Fruit fly (Drosophila melanogaster) whole organism, embryonic: ENCODE results near the gene CG5043.

Experiments used
- Asciz ChIP-seq: fragments of 200-800 bp; sonication (Bioruptor generic); optimal IDR thresholded peaks from 2 replicates; lab custom pipeline; 2017; ENCODE audit warnings: missing biosample characterization, mild to moderate bottlenecking, missing genetic modification characterization, missing genetic modification reagents
- CG10267 ChIP-seq: fragments of 200-800 bp; sonication (Bioruptor generic); optimal IDR thresholded peaks from 2 replicates; lab custom pipeline; 2018; ENCODE audit warnings: missing biosample characterization, mild to moderate bottlenecking, missing genetic modification characterization, moderate library complexity
- CG10274 ChIP-seq: fragments of 200-800 bp; sonication (Bioruptor generic); optimal IDR thresholded peaks from 3 replicates; lab custom pipeline; 2017; ENCODE audit warnings: missing biosample characterization, mild to moderate bottlenecking, missing genetic modification characterization
- CG11504 ChIP-seq: fragments of 200-800 bp; sonication (Bioruptor generic); optimal IDR thresholded peaks from 3 replicates; lab custom pipeline; 2019; ENCODE audit warnings: missing biosample characterization, mild to moderate bottlenecking, missing genetic modification characterization, moderate library complexity
- CG11696 ChIP-seq: fragments of 200-800 bp; sonication (Bioruptor generic); IDR thresholded peaks from 2 replicates; pipeline ENCODE4 v1.3.6; 2022; ENCODE audit warnings: missing biosample characterization, missing genetic modification characterization
- CG12071 ChIP-seq: fragments of 200-800 bp; sonication (Bioruptor generic); optimal IDR thresholded peaks from 3 replicates; lab custom pipeline; 2018; ENCODE audit warnings: missing biosample characterization, mild to moderate bottlenecking, missing genetic modification characterization
- CG12942 ChIP-seq: fragments of 200-800 bp; sonication (Bioruptor generic); optimal IDR thresholded peaks from 3 replicates; lab custom pipeline; 2016; ENCODE audit warnings: missing biosample characterization, missing genetic modification characterization
- CG13296 ChIP-seq: fragments of 200-800 bp; sonication (Bioruptor generic); optimal IDR thresholded peaks from 3 replicates; lab custom pipeline; 2018; ENCODE audit warnings: missing biosample characterization, mild to moderate bottlenecking, missing genetic modification characterization
- CG13624 ChIP-seq: fragments of 200-800 bp; sonication (Bioruptor generic); optimal IDR thresholded peaks from 2 replicates; lab custom pipeline; 2016; ENCODE audit warnings: missing biosample characterization, missing genetic modification characterization
- CG1529 ChIP-seq: fragments of 200-800 bp; sonication (Bioruptor generic); optimal IDR thresholded peaks from 3 replicates; lab custom pipeline; 2018; ENCODE audit warnings: missing biosample characterization, missing genetic modification characterization
- CG17359 ChIP-seq: fragments of 200-800 bp; sonication (Bioruptor generic); optimal IDR thresholded peaks from 3 replicates; lab custom pipeline; 2018; ENCODE audit warnings: missing biosample characterization, mild to moderate bottlenecking, missing genetic modification characterization, moderate library complexity
- CG18476 ChIP-seq: fragments of 200-800 bp; sonication (Bioruptor generic); optimal IDR thresholded peaks from 2 replicates; lab custom pipeline; 2016; ENCODE audit warnings: missing biosample characterization, mild to moderate bottlenecking, missing genetic modification characterization
- CG2120 ChIP-seq: fragments of 200-800 bp; sonication (Bioruptor generic); optimal IDR thresholded peaks from 3 replicates; lab custom pipeline; 2016; ENCODE audit warnings: missing biosample characterization, missing genetic modification characterization
- CG31388 ChIP-seq: fragments of 200-800 bp; sonication (Bioruptor generic); optimal IDR thresholded peaks from 2 replicates; lab custom pipeline; 2016; ENCODE audit warnings: missing biosample characterization, missing genetic modification characterization
- CG32767 ChIP-seq: fragments of 200-800 bp; sonication (Bioruptor generic); IDR thresholded peaks from 2 replicates; pipeline ENCODE4 v1.3.6; 2022; ENCODE audit warnings: missing biosample characterization, missing genetic modification characterization
- CG3407 ChIP-seq: fragments of 200-800 bp; sonication (Bioruptor generic); optimal IDR thresholded peaks from 2 replicates; lab custom pipeline; 2018; ENCODE audit warnings: missing biosample characterization, mild to moderate bottlenecking, missing genetic modification characterization
- CG3726 ChIP-seq: fragments of 200-800 bp; sonication (Bioruptor generic); IDR thresholded peaks from 3 replicates; pipeline ENCODE4, ENCODE4 v1.3.6; 2022; ENCODE audit warnings: missing biosample characterization, missing genetic modification characterization
- CG3847 ChIP-seq: fragments of 200-800 bp; sonication (Bioruptor generic); IDR thresholded peaks from 2 replicates; pipeline ENCODE4 v1.3.6; 2022; ENCODE audit warnings: missing biosample characterization, missing genetic modification characterization
- CG4730 ChIP-seq: fragments of 200-800 bp; sonication (Bioruptor generic); IDR thresholded peaks from 2 replicates; pipeline ENCODE4 v1.3.6; 2022; ENCODE audit warnings: missing biosample characterization, missing genetic modification characterization
- CG6254 ChIP-seq: fragments of 200-800 bp; sonication (Bioruptor generic); optimal IDR thresholded peaks from 3 replicates; lab custom pipeline; 2017; ENCODE audit warnings: mild to moderate bottlenecking, missing biosample characterization, missing genetic modification reagents, missing genetic modification characterization
- CG6765 ChIP-seq: fragments of 200-800 bp; sonication (Bioruptor generic); optimal IDR thresholded peaks from 3 replicates; lab custom pipeline; 2017; ENCODE audit warnings: missing biosample characterization, mild to moderate bottlenecking, missing genetic modification characterization
- CG6791 ChIP-seq: fragments of 200-800 bp; sonication (Bioruptor generic); IDR thresholded peaks from 3 replicates; pipeline ENCODE4 v1.3.6; 2022; ENCODE audit warnings: missing biosample characterization, missing genetic modification characterization; ENCODE audit not compliant: partially characterized antibody
- CG7271 ChIP-seq: fragments of 200-800 bp; sonication (Bioruptor generic); optimal IDR thresholded peaks from 2 replicates; lab custom pipeline; 2018; ENCODE audit warnings: missing biosample characterization, mild to moderate bottlenecking, missing genetic modification characterization, moderate library complexity
- CG9817 ChIP-seq: fragments of 200-800 bp; sonication (Bioruptor generic); optimal IDR thresholded peaks from 2 replicates; lab custom pipeline; 2018; ENCODE audit warnings: missing biosample characterization, mild to moderate bottlenecking, missing genetic modification characterization, moderate library complexity
- CTCF ChIP-seq: fragments of 200-800 bp; sonication (Bioruptor generic); optimal IDR thresholded peaks from 2 replicates; lab custom pipeline; 2017; ENCODE audit warnings: missing biosample characterization, mild to moderate bottlenecking, missing genetic modification characterization, moderate library complexity
- D19A ChIP-seq: fragments of 200-800 bp; optimal IDR thresholded peaks from 3 replicates; lab custom pipeline; 2019; ENCODE audit warnings: missing biosample characterization, mild to moderate bottlenecking, missing genetic modification characterization, moderate library complexity
- Ets65A ChIP-seq: fragments of 200-800 bp; sonication (Bioruptor generic); peaks from one replicate; lab custom pipeline; 2016; ENCODE audit warnings: missing biosample characterization, missing genetic modification characterization
- HmgD ChIP-seq: fragments of 200-800 bp; sonication (Bioruptor generic); optimal IDR thresholded peaks from 3 replicates; lab custom pipeline; 2016; ENCODE audit warnings: missing biosample characterization, missing genetic modification characterization
- Lim3 ChIP-seq: fragments of 200-800 bp; sonication (Bioruptor generic); IDR thresholded peaks from 2 replicates; pipeline ENCODE4 v1.3.6; 2022; ENCODE audit warnings: missing biosample characterization, missing genetic modification characterization
- Mrtf ChIP-seq: fragments of 200-800 bp; sonication (Bioruptor generic); IDR thresholded peaks from 3 replicates; pipeline ENCODE4 v1.3.6; 2022; ENCODE audit warnings: missing biosample characterization, missing genetic modification characterization
- NFAT ChIP-seq: fragments of 200-800 bp; sonication (Bioruptor generic); IDR thresholded peaks from 2 replicates; pipeline ENCODE4 v1.3.6; 2022; ENCODE audit warnings: missing biosample characterization, missing genetic modification characterization
- Rx ChIP-seq: fragments of 200-800 bp; sonication (Bioruptor generic); IDR thresholded peaks from 2 replicates; pipeline ENCODE4 v1.3.6; 2022; ENCODE audit warnings: missing biosample characterization, missing genetic modification characterization
- Xrp1 ChIP-seq: fragments of 200-800 bp; sonication (Bioruptor generic); IDR thresholded peaks from 2 replicates; pipeline ENCODE4 v1.3.6; 2022; ENCODE audit warnings: missing biosample characterization, missing genetic modification characterization
- bbx ChIP-seq: fragments of 200-800 bp; sonication (Bioruptor generic); IDR thresholded peaks from 2 replicates; pipeline ENCODE4 v1.3.6; 2022; ENCODE audit warnings: missing biosample characterization, missing genetic modification characterization; ENCODE audit not compliant: partially characterized antibody
- corto ChIP-seq: fragments of 200-800 bp; sonication (Bioruptor generic); optimal IDR thresholded peaks from 2 replicates; lab custom pipeline; 2016; ENCODE audit warnings: missing biosample characterization, mild to moderate bottlenecking, missing genetic modification characterization, moderate library complexity
- croc ChIP-seq: fragments of 200-800 bp; sonication (Bioruptor generic); conservative IDR thresholded peaks from 3 replicates; pipeline ENCODE4 v1.3.6; 2022; ENCODE audit warnings: missing biosample characterization, missing genetic modification characterization
- danr ChIP-seq: fragments of 200-800 bp; sonication (Bioruptor generic); IDR thresholded peaks from 2 replicates; pipeline ENCODE4 v1.3.6; 2022; ENCODE audit warnings: missing biosample characterization, missing genetic modification characterization
- dati ChIP-seq: fragments of 200-800 bp; sonication (Bioruptor generic); IDR thresholded peaks from 2 replicates; pipeline ENCODE4 v1.3.6; 2022; ENCODE audit warnings: missing biosample characterization, missing genetic modification characterization
- fd3F ChIP-seq: fragments of 200-800 bp; sonication (Bioruptor generic); optimal IDR thresholded peaks from 2 replicates; lab custom pipeline; 2018; ENCODE audit warnings: missing biosample characterization, mild to moderate bottlenecking, missing genetic modification characterization, moderate library complexity
- ftz-f1 ChIP-seq: fragments of 200-800 bp; sonication (Bioruptor generic); optimal IDR thresholded peaks from 2 replicates; lab custom pipeline; 2016; ENCODE audit warnings: missing biosample characterization, missing genetic modification characterization
- gce ChIP-seq: fragments of 200-800 bp; sonication (Bioruptor generic); IDR thresholded peaks from 3 replicates; pipeline ENCODE4 v1.3.6; 2022; ENCODE audit warnings: missing biosample characterization, missing genetic modification characterization
- hth ChIP-seq: fragments of >200 bp; optimal IDR thresholded peaks from 2 replicates; lab custom pipeline; 2017; ENCODE audit warnings: inconsistent platforms
- knrl ChIP-seq: fragments of 200-800 bp; sonication (Bioruptor generic); IDR thresholded peaks from 3 replicates; pipeline ENCODE4 v1.3.6; 2022; ENCODE audit warnings: missing biosample characterization, missing genetic modification characterization; ENCODE audit not compliant: partially characterized antibody
- lbe ChIP-seq: fragments of 200-800 bp; sonication (Bioruptor generic); optimal IDR thresholded peaks from 2 replicates; lab custom pipeline; 2016; ENCODE audit warnings: missing biosample characterization, mild to moderate bottlenecking, missing genetic modification characterization
- lola ChIP-seq, 3 experiments: fragments of >200 bp in 2 of 3; fragments of 200-800 bp in 1 of 3; sonication (Bioruptor generic) in 1 of 3; optimal IDR thresholded peaks; 2 replicates each; lab custom pipeline; 2017 to 2019; ENCODE audit warnings: missing biosample characterization in 3 of 3, missing genetic modification characterization in 3 of 3, mild to moderate bottlenecking in 1 of 3, moderate library complexity in 1 of 3
- lov ChIP-seq, 2 experiments: fragments of 200-800 bp in 1 of 2; fragments of >200 bp in 1 of 2; sonication (Bioruptor generic) in 1 of 2; IDR thresholded peaks in 1 of 2; optimal IDR thresholded peaks in 1 of 2; 2 replicates in 1 of 2; 3 replicates in 1 of 2; pipeline versions ENCODE4 v1.3.6 to Lab custom; 2017 to 2022; ENCODE audit warnings: missing biosample characterization in 1 of 2, missing genetic modification characterization in 1 of 2
- mirr ChIP-seq: fragments of 200-800 bp; sonication (Bioruptor generic); optimal IDR thresholded peaks from 3 replicates; lab custom pipeline; 2018; ENCODE audit warnings: missing biosample characterization, mild to moderate bottlenecking, missing genetic modification characterization
- oc ChIP-seq: fragments of 200-800 bp; sonication (Bioruptor generic); optimal IDR thresholded peaks from 2 replicates; lab custom pipeline; 2018; ENCODE audit warnings: missing biosample characterization, mild to moderate bottlenecking, missing genetic modification characterization, moderate library complexity
- prd ChIP-seq, 3 experiments: fragments of >200 bp in 2 of 3; fragments of 200-800 bp in 1 of 3; sonication (Bioruptor generic) in 1 of 3; optimal IDR thresholded peaks in 2 of 3; IDR thresholded peaks in 1 of 3; 2 replicates in 2 of 3; 3 replicates in 1 of 3; pipeline versions ENCODE4 v1.3.6 to Lab custom; 2017 to 2022; ENCODE audit warnings: missing biosample characterization in 1 of 3, missing genetic modification characterization in 1 of 3
- pum ChIP-seq: fragments of 200-800 bp; sonication (Bioruptor generic); optimal IDR thresholded peaks from 2 replicates; lab custom pipeline; 2016; ENCODE audit warnings: missing biosample characterization, missing genetic modification characterization

CG5043 gene

dm6 chr2L:17410358-17410757 is 23.3 kb upstream of the CG5043 start, which contains the start of the genes Polr2J and CG15141 (continued):
- peak; percentile 92 for TF ChIP-seq knrl (GFP tag; lab: Robert Waterston, UW)
- no peak for TF ChIP-seq CG11504 (tag; lab: Kevin White, UChicago)
- peak; percentile 84 for TF ChIP-seq NFAT (GFP tag; lab: Robert Waterston, UW)
- peak; percentile 84 for TF ChIP-seq CG12942
- TF ChIP-seq lbe (GFP tag; lab: Kevin White, UChicago), result peak; percentile 76
- TF ChIP-seq hth, result no peak
- TF ChIP-seq CG9817 (tag; lab: Kevin White, UChicago), result peak; percentile 91
- no peak for TF ChIP-seq ftz-f1 (GFP tag; lab: Kevin White, UChicago)
- no peak for TF ChIP-seq lov (optimal IDR thresholded peaks at IDR 0.05; lab: Kevin White, UChicago)
- 0 out of 3 replicates have a peak, but pooled peaks have one; percentile 63 for TF ChIP-seq lov (GFP tag; IDR thresholded peaks at IDR 0.05; lab: Robert Waterston, UW)
- TF ChIP-seq CG12071 (GFP tag; lab: Kevin White, UChicago), result no peak
- no peak for TF ChIP-seq oc (tag; lab: Kevin White, UChicago)
- TF ChIP-seq CG11696, result no peak
- peak; percentile 68; the same call in 2 of the 3 replicates for TF ChIP-seq CG3726
- TF ChIP-seq croc (GFP tag; lab: Robert Waterston, UW), result peak; percentile 75
- TF ChIP-seq CG31388 (GFP tag; lab: Kevin White, UChicago), result peak; percentile 52
- peak; percentile 46 for TF ChIP-seq CG10274
- TF ChIP-seq CG6254 (GFP tag; lab: Kevin White, UChicago), result peak; percentile 14
- TF ChIP-seq danr, result peak; percentile 79; the same call in 1 of the 2 replicates
- peak; percentile 44 for TF ChIP-seq Asciz (GFP tag; lab: Kevin White, UChicago)
- TF ChIP-seq CTCF, result no peak
- peak; percentile 94 for TF ChIP-seq CG3847 (GFP tag; lab: Robert Waterston, UW)
- TF ChIP-seq D19A (tag; lab: Kevin White, UChicago), result no peak
- TF ChIP-seq CG17359 (tag; lab: Kevin White, UChicago), result peak; percentile 75
- peak; percentile 84 for TF ChIP-seq fd3F
- peak; percentile 73 for TF ChIP-seq CG13296
- TF ChIP-seq lola (GFP tag; optimal IDR thresholded peaks at IDR 0.05; lab: Kevin White, UChicago), result peak in 1 of 3 experiments; percentile 88
- peak; percentile 73 for TF ChIP-seq CG6791 (GFP tag; lab: Robert Waterston, UW)
- TF ChIP-seq CG3407, result peak; percentile 68
- peak; percentile 63 for TF ChIP-seq CG1529 (GFP tag; lab: Kevin White, UChicago)
- TF ChIP-seq Ets65A, result peak; percentile 98
- TF ChIP-seq CG7271, result peak; percentile 78
- peak; percentile 78 for TF ChIP-seq CG13624 (GFP tag; lab: Kevin White, UChicago)
- TF ChIP-seq pum (GFP tag; lab: Kevin White, UChicago), result peak; percentile 79
- 0 out of 3 replicates have a peak, but pooled peaks have one; percentile 9 for TF ChIP-seq gce (GFP tag; lab: Robert Waterston, UW)
- TF ChIP-seq CG18476, result peak; percentile 86
- peak; percentile 99 for TF ChIP-seq CG10267 (tag; lab: Kevin White, UChicago)
- no peak for TF ChIP-seq mirr (GFP tag; lab: Kevin White, UChicago)
- no peak; the same call in 1 of the 2 replicates for TF ChIP-seq CG32767 (GFP tag; lab: Robert Waterston, UW)
- TF ChIP-seq corto (GFP tag; lab: Kevin White, UChicago), result peak; percentile 25
- TF ChIP-seq HmgD (GFP tag; lab: Kevin White, UChicago), result no peak
- peak; percentile 45 for TF ChIP-seq CG6765 (GFP tag; lab: Kevin White, UChicago)
- no peak for TF ChIP-seq dati
- TF ChIP-seq Lim3, result peak; percentile 56; the same call in 1 of the 2 replicates
- TF ChIP-seq Xrp1, result peak; percentile 88
- TF ChIP-seq Rx (GFP tag; lab: Robert Waterston, UW), result peak; percentile 64; the same call in 1 of the 2 replicates
- TF ChIP-seq bbx (GFP tag; lab: Robert Waterston, UW), result peak; percentile 68
- TF ChIP-seq CG2120 (GFP tag; lab: Kevin White, UChicago), result peak; percentile 94
- peak; percentile 81 for TF ChIP-seq CG4730 (GFP tag; lab: Robert Waterston, UW)
- TF ChIP-seq prd (optimal IDR thresholded peaks at IDR 0.05; lab: Kevin White, UChicago), result no peak
- peak; percentile 95 for TF ChIP-seq prd (GFP tag; IDR thresholded peaks at IDR 0.05; lab: Robert Waterston, UW)
- TF ChIP-seq Mrtf, result peak; percentile 54; the same call in 1 of the 3 replicates
